Fruit fly (Drosophila melanogaster) whole organism, embryonic: ENCODE measurements around the gene CG10226.

ENCODE experiments used
- Antp ChIP-seq: fragments of 200-800 bp; sonication (Bioruptor generic); optimal IDR thresholded peaks from 3 replicates; lab custom pipeline; 2016; ENCODE audit warnings: missing biosample characterization, missing genetic modification characterization
- Asciz ChIP-seq: fragments of 200-800 bp; sonication (Bioruptor generic); optimal IDR thresholded peaks from 2 replicates; lab custom pipeline; 2017; ENCODE audit warnings: missing biosample characterization, mild to moderate bottlenecking, missing genetic modification characterization, missing genetic modification reagents
- Atf-2 ChIP-seq: fragments of 200-800 bp; sonication (Bioruptor generic); optimal IDR thresholded peaks from 2 replicates; lab custom pipeline; 2016; ENCODE audit warnings: missing biosample characterization, missing genetic modification characterization
- Bteb2 ChIP-seq: fragments of 200-800 bp; sonication (Bioruptor generic); optimal IDR thresholded peaks from 2 replicates; lab custom pipeline; 2016; ENCODE audit warnings: missing biosample characterization, missing genetic modification characterization
- CG10979 ChIP-seq: fragments of 200-800 bp; sonication (Bioruptor generic); optimal IDR thresholded peaks from 2 replicates; lab custom pipeline; 2018; ENCODE audit warnings: missing biosample characterization, mild to moderate bottlenecking, missing genetic modification characterization, moderate library complexity
- CG11456 ChIP-seq: fragments of 200-800 bp; sonication (Bioruptor generic); IDR thresholded peaks from 3 replicates; pipeline ENCODE4 v1.3.6; 2022; ENCODE audit warnings: missing biosample characterization, missing genetic modification characterization
- CG12219 ChIP-seq: fragments of 200-800 bp; sonication (Bioruptor generic); optimal IDR thresholded peaks from 3 replicates; lab custom pipeline; 2018; ENCODE audit warnings: missing biosample characterization, mild to moderate bottlenecking, missing genetic modification characterization
- CG13287 ChIP-seq: fragments of 200-800 bp; sonication (Bioruptor generic); IDR thresholded peaks from 2 replicates; pipeline ENCODE4 v1.3.6; 2022; ENCODE audit warnings: missing biosample characterization, missing genetic modification characterization; ENCODE audit not compliant: partially characterized antibody
- CG15514 ChIP-seq: fragments of 200-800 bp; sonication (Bioruptor generic); optimal IDR thresholded peaks from 3 replicates; lab custom pipeline; 2017; ENCODE audit warnings: missing biosample characterization, missing genetic modification characterization, mild to moderate bottlenecking, moderate library complexity, missing genetic modification reagents
- CG15696 ChIP-seq: fragments of 200-800 bp; sonication (Bioruptor generic); optimal IDR thresholded peaks from 2 replicates; lab custom pipeline; 2019; ENCODE audit warnings: missing biosample characterization, mild to moderate bottlenecking, missing genetic modification characterization, moderate library complexity
- CG1602 ChIP-seq: fragments of 200-800 bp; sonication (Bioruptor generic); optimal IDR thresholded peaks from 3 replicates; lab custom pipeline; 2016; ENCODE audit warnings: missing biosample characterization, missing genetic modification characterization
- CG17912 ChIP-seq: fragments of 200-800 bp; sonication (Bioruptor generic); optimal IDR thresholded peaks from 2 replicates; lab custom pipeline; 2018; ENCODE audit warnings: missing biosample characterization, mild to moderate bottlenecking, missing genetic modification characterization
- CG2199 ChIP-seq: fragments of 200-800 bp; sonication (Bioruptor generic); IDR thresholded peaks from 3 replicates; pipeline ENCODE4 v1.3.6; 2022; ENCODE audit warnings: missing biosample characterization, missing genetic modification characterization
- CG34224 ChIP-seq: fragments of 200-800 bp; sonication (Bioruptor generic); IDR thresholded peaks from 3 replicates; pipeline ENCODE4 v1.3.6; 2022; ENCODE audit warnings: missing biosample characterization, missing genetic modification characterization; ENCODE audit not compliant: partially characterized antibody
- CG5180 ChIP-seq: fragments of 200-800 bp; sonication (Bioruptor generic); optimal IDR thresholded peaks from 3 replicates; lab custom pipeline; 2017; ENCODE audit warnings: missing biosample characterization, missing genetic modification characterization, mild to moderate bottlenecking, moderate library complexity, missing genetic modification reagents
- CG6654 ChIP-seq: fragments of 200-800 bp; sonication (Bioruptor generic); optimal IDR thresholded peaks from 2 replicates; lab custom pipeline; 2017; ENCODE audit warnings: missing biosample characterization, mild to moderate bottlenecking, missing genetic modification characterization
- CG6813 ChIP-seq: fragments of 200-800 bp; sonication (Bioruptor generic); optimal IDR thresholded peaks from 2 replicates; lab custom pipeline; 2017; ENCODE audit warnings: missing biosample characterization, missing genetic modification characterization, mild to moderate bottlenecking, moderate library complexity, missing genetic modification reagents
- CG7745 ChIP-seq: fragments of 200-800 bp; sonication (Bioruptor generic); optimal IDR thresholded peaks from 2 replicates; lab custom pipeline; 2018; ENCODE audit warnings: missing biosample characterization, mild to moderate bottlenecking, missing genetic modification characterization, moderate library complexity
- CG8281 ChIP-seq: fragments of 200-800 bp; sonication (Bioruptor generic); optimal IDR thresholded peaks from 2 replicates; lab custom pipeline; 2018; ENCODE audit warnings: missing biosample characterization, mild to moderate bottlenecking, missing genetic modification characterization, moderate library complexity
- CrebB ChIP-seq: fragments of 200-800 bp; sonication (Bioruptor generic); optimal IDR thresholded peaks from 3 replicates; lab custom pipeline; 2018; ENCODE audit warnings: missing biosample characterization, mild to moderate bottlenecking, missing genetic modification characterization
- D19A ChIP-seq: fragments of 200-800 bp; optimal IDR thresholded peaks from 3 replicates; lab custom pipeline; 2019; ENCODE audit warnings: missing biosample characterization, mild to moderate bottlenecking, missing genetic modification characterization, moderate library complexity
- Deaf1 ChIP-seq: fragments of 200-800 bp; optimal IDR thresholded peaks from 3 replicates; lab custom pipeline; 2019; ENCODE audit warnings: missing biosample characterization, mild to moderate bottlenecking, missing genetic modification characterization, moderate library complexity
- Dll ChIP-seq: fragments of 200-800 bp; sonication (Bioruptor generic); IDR thresholded peaks from 4 replicates; pipeline ENCODE4 v1.3.6; 2022; ENCODE audit warnings: missing biosample characterization, missing genetic modification characterization; ENCODE audit not compliant: partially characterized antibody
- Drgx ChIP-seq: fragments of 200-800 bp; sonication (Bioruptor generic); IDR thresholded peaks from 2 replicates; pipeline ENCODE4 v1.3.6; 2022; ENCODE audit warnings: missing biosample characterization, missing genetic modification characterization
- Opbp ChIP-seq: fragments of 200-800 bp; sonication (Bioruptor generic); IDR thresholded peaks from 3 replicates; pipeline ENCODE4 v1.3.6; 2022; ENCODE audit warnings: missing biosample characterization, missing genetic modification characterization; ENCODE audit not compliant: partially characterized antibody
- Sox100B ChIP-seq: fragments of 200-800 bp; sonication (Bioruptor generic); optimal IDR thresholded peaks from 3 replicates; lab custom pipeline; 2018; ENCODE audit warnings: missing biosample characterization, mild to moderate bottlenecking, missing genetic modification characterization
- bbx ChIP-seq: fragments of 200-800 bp; sonication (Bioruptor generic); IDR thresholded peaks from 2 replicates; pipeline ENCODE4 v1.3.6; 2022; ENCODE audit warnings: missing biosample characterization, missing genetic modification characterization; ENCODE audit not compliant: partially characterized antibody
- cg ChIP-seq: fragments of 200-800 bp; sonication (Bioruptor generic); optimal IDR thresholded peaks from 3 replicates; lab custom pipeline; 2019; ENCODE audit warnings: missing biosample characterization, mild to moderate bottlenecking, missing genetic modification characterization, moderate library complexity
- ci ChIP-seq: fragments of 200-800 bp; sonication (Bioruptor generic); IDR thresholded peaks from 3 replicates; pipeline ENCODE4 v1.3.6; 2022; ENCODE audit warnings: missing biosample characterization, missing genetic modification characterization
- corto ChIP-seq: fragments of 200-800 bp; sonication (Bioruptor generic); optimal IDR thresholded peaks from 2 replicates; lab custom pipeline; 2016; ENCODE audit warnings: missing biosample characterization, mild to moderate bottlenecking, missing genetic modification characterization, moderate library complexity
- gce ChIP-seq: fragments of 200-800 bp; sonication (Bioruptor generic); IDR thresholded peaks from 3 replicates; pipeline ENCODE4 v1.3.6; 2022; ENCODE audit warnings: missing biosample characterization, missing genetic modification characterization
- gcm ChIP-seq: fragments of 200-800 bp; sonication (Bioruptor generic); optimal IDR thresholded peaks from 2 replicates; lab custom pipeline; 2019; ENCODE audit warnings: missing biosample characterization, mild to moderate bottlenecking, missing genetic modification characterization, moderate library complexity
- insv ChIP-seq, 2 experiments: fragments of 200-800 bp; sonication (Bioruptor generic); optimal IDR thresholded peaks; 3 replicates each; lab custom pipeline; 2016 to 2018; ENCODE audit warnings: missing biosample characterization in 2 of 2, missing genetic modification characterization in 2 of 2
- kah ChIP-seq: fragments of 200-800 bp; sonication (Bioruptor generic); optimal IDR thresholded peaks from 2 replicates; lab custom pipeline; 2018; ENCODE audit warnings: missing biosample characterization, mild to moderate bottlenecking, missing genetic modification characterization
- lbe ChIP-seq: fragments of 200-800 bp; sonication (Bioruptor generic); optimal IDR thresholded peaks from 2 replicates; lab custom pipeline; 2016; ENCODE audit warnings: missing biosample characterization, mild to moderate bottlenecking, missing genetic modification characterization
- mld ChIP-seq: fragments of 200-800 bp; sonication (Bioruptor generic); IDR thresholded peaks from 3 replicates; pipeline ENCODE4 v1.3.6; 2022; ENCODE audit warnings: missing biosample characterization, missing genetic modification characterization; ENCODE audit not compliant: partially characterized antibody
- onecut ChIP-seq: fragments of 200-800 bp; sonication (Bioruptor generic); IDR thresholded peaks from 2 replicates; pipeline ENCODE4 v1.3.6; 2022; ENCODE audit warnings: missing biosample characterization, missing genetic modification characterization
- org-1 ChIP-seq: fragments of 200-800 bp; sonication (Bioruptor generic); optimal IDR thresholded peaks from 2 replicates; lab custom pipeline; 2017; ENCODE audit warnings: missing biosample characterization, missing genetic modification characterization
- otp ChIP-seq: fragments of 200-800 bp; sonication (Bioruptor generic); IDR thresholded peaks from 3 replicates; pipeline ENCODE4, ENCODE4 v1.3.6; 2022; ENCODE audit warnings: missing biosample characterization, missing genetic modification characterization
- pfk ChIP-seq: fragments of 200-800 bp; sonication (Bioruptor generic); optimal IDR thresholded peaks from 2 replicates; lab custom pipeline; 2018; ENCODE audit warnings: missing biosample characterization, mild to moderate bottlenecking, missing genetic modification characterization, moderate library complexity
- sd ChIP-seq: fragments of 200-800 bp; sonication (Bioruptor generic); optimal IDR thresholded peaks from 3 replicates; lab custom pipeline; 2018; ENCODE audit warnings: missing biosample characterization, mild to moderate bottlenecking, missing genetic modification characterization, moderate library complexity
- sens ChIP-seq: fragments of 200-800 bp; sonication (Bioruptor generic); peaks from one replicate; lab custom pipeline; 2016; ENCODE audit warnings: missing biosample characterization, missing genetic modification characterization
- sqz ChIP-seq: fragments of 200-800 bp; sonication (Bioruptor generic); optimal IDR thresholded peaks from 3 replicates; lab custom pipeline; 2018; ENCODE audit warnings: missing biosample characterization, mild to moderate bottlenecking, missing genetic modification characterization
- stc ChIP-seq: fragments of 200-800 bp; sonication (Bioruptor generic); IDR thresholded peaks from 2 replicates; pipeline ENCODE4 v1.3.6; 2022; ENCODE audit warnings: missing biosample characterization, missing genetic modification characterization
- unpg ChIP-seq: fragments of 200-800 bp; sonication (Bioruptor generic); optimal IDR thresholded peaks from 3 replicates; lab custom pipeline; 2018; ENCODE audit warnings: missing biosample characterization, mild to moderate bottlenecking, missing genetic modification characterization, moderate library complexity
- zen2 ChIP-seq: fragments of 200-800 bp; sonication (Bioruptor generic); IDR thresholded peaks from 3 replicates; pipeline ENCODE4 v1.3.6; 2022; ENCODE audit warnings: missing biosample characterization, missing genetic modification characterization; ENCODE audit not compliant: partially characterized antibody
- zf30C ChIP-seq: fragments of 200-800 bp; sonication (Bioruptor generic); optimal IDR thresholded peaks from 3 replicates; lab custom pipeline; 2018; ENCODE audit warnings: missing biosample characterization, mild to moderate bottlenecking, missing genetic modification characterization

The CG10226 gene

DNA sequence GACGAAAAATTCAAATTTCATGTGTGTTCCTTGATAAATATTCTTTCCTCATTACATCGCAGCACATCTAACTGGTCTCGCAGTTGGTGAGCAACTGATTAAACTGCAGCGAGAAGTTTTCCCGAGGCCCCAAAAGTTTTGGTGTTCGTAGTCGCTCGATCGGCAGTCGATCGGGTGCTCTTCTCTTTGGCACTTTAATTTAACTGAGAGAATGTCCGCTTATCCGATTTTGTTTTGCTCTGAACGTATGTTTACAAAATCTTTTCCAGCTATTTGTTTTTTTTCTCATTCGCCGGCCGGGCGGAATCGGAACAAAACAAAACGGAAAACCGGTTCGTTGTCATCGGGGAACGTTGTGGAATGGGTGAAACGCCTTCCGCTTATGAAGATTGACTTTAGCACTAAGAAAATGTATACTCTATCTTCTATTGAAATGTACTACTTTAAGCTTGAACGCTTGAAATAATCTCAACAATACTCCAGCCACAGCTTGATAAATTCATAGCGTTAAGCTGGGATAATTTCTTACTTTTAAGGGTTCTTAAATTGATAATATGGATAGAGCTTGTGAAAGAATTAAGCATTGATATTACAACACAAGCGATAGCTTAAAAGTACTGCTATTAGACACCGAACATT is 21.2 kb downstream of the CG10226 start (continued):
- TF ChIP-seq CG17912 (GFP tag; lab: Kevin White, UChicago) = peak; percentile 13
- TF ChIP-seq insv (GFP tag; optimal IDR thresholded peaks at IDR 0.05; lab: Kevin White, UChicago) = peak in 1 of 2 experiments; percentile 4
- TF ChIP-seq Drgx (GFP tag; lab: Robert Waterston, UW) = peak; percentile 55
- TF ChIP-seq lbe (GFP tag; lab: Kevin White, UChicago) = peak; percentile 44
- no peak for TF ChIP-seq CG1602 (GFP tag; lab: Kevin White, UChicago)
- no peak for TF ChIP-seq stc (GFP tag; lab: Robert Waterston, UW)
- no peak for TF ChIP-seq CG15696
- TF ChIP-seq sens (GFP tag; lab: Kevin White, UChicago) = peak; percentile 87
- peak; percentile 75 for TF ChIP-seq CG6654 (GFP tag; lab: Kevin White, UChicago)
- TF ChIP-seq CG15514 (GFP tag; lab: Kevin White, UChicago) = no peak
- no peak for TF ChIP-seq Atf-2 (GFP tag; lab: Kevin White, UChicago)
- TF ChIP-seq otp (GFP tag; lab: Robert Waterston, UW) = peak; percentile 13; the same call in 1 of the 3 replicates
- TF ChIP-seq CG7745 (tag; lab: Kevin White, UChicago) = peak; percentile 29
- TF ChIP-seq D19A (tag; lab: Kevin White, UChicago) = peak; percentile 94
- TF ChIP-seq CG13287 (GFP tag; lab: Robert Waterston, UW) = peak; percentile 68
- peak; percentile 7 for TF ChIP-seq cg (GFP tag; lab: Kevin White, UChicago)
- peak; percentile 47; the same call in 1 of the 3 replicates for TF ChIP-seq Opbp (GFP tag; lab: Robert Waterston, UW)
- peak; percentile 36 for TF ChIP-seq sqz (GFP tag; lab: Kevin White, UChicago)
- peak; percentile 36 for TF ChIP-seq Asciz
- peak; percentile 37 for TF ChIP-seq unpg (GFP tag; lab: Kevin White, UChicago)
- peak; percentile 10 for TF ChIP-seq CG10979 (tag; lab: Kevin White, UChicago)
- TF ChIP-seq pfk (GFP tag; lab: Kevin White, UChicago) = peak; percentile 94
- peak; percentile 56; the same call in 1 of the 3 replicates for TF ChIP-seq CG34224
- TF ChIP-seq Bteb2 = no peak
- peak; percentile 57; the same call in 2 of the 4 replicates for TF ChIP-seq Dll (GFP tag; lab: Robert Waterston, UW)
- TF ChIP-seq Sox100B (GFP tag; lab: Kevin White, UChicago) = peak; percentile 13
- no peak for TF ChIP-seq zf30C (GFP tag; lab: Kevin White, UChicago)
- TF ChIP-seq bbx = peak; percentile 11; the same call in 1 of the 2 replicates
- peak; percentile 56 for TF ChIP-seq CG6813
- no peak for TF ChIP-seq org-1 (GFP tag; lab: Kevin White, UChicago)
- TF ChIP-seq CG8281 (tag; lab: Kevin White, UChicago) = no peak
- TF ChIP-seq mld (GFP tag; lab: Robert Waterston, UW) = no peak
- peak; percentile 78; the same call in 2 of the 3 replicates for TF ChIP-seq ci
- TF ChIP-seq onecut (GFP tag; lab: Robert Waterston, UW) = peak; percentile 24; the same call in 1 of the 2 replicates
- TF ChIP-seq Deaf1 (tag; lab: Kevin White, UChicago) = peak; percentile 96
- peak; percentile 29 for TF ChIP-seq kah (GFP tag; lab: Kevin White, UChicago)
- peak; percentile 64; the same call in 1 of the 3 replicates for TF ChIP-seq gce (GFP tag; lab: Robert Waterston, UW)
- TF ChIP-seq CG12219 (GFP tag; lab: Kevin White, UChicago) = peak; percentile 30
- peak; percentile 3 for TF ChIP-seq CG5180 (GFP tag; lab: Kevin White, UChicago)
- TF ChIP-seq zen2 (GFP tag; lab: Robert Waterston, UW) = peak; percentile 55; the same call in 1 of the 3 replicates
- peak; percentile 57; the same call in 1 of the 3 replicates for TF ChIP-seq CG2199 (GFP tag; lab: Robert Waterston, UW)
- TF ChIP-seq Antp (GFP tag; lab: Kevin White, UChicago) = no peak
- peak; percentile 51 for TF ChIP-seq CrebB (tag; lab: Kevin White, UChicago)
- no peak for TF ChIP-seq CG11456 (GFP tag; lab: Robert Waterston, UW)
- TF ChIP-seq sd (tag; lab: Kevin White, UChicago) = peak; percentile 63
- peak; percentile 1 for TF ChIP-seq corto
- TF ChIP-seq gcm = peak; percentile 36
